Worm (Caenorhabditis elegans) whole organism, mixed stage, embryonic: Measurements from ENCODE around the gene B0513.4.

Source experiments
- M03D4.4 ChIP-seq: sonication (generic microtip); optimal IDR thresholded peaks from 2 replicates; lab custom pipeline; 2017; ENCODE audit warnings: mild to moderate bottlenecking, missing genetic modification characterization, missing compliant biosample characterization
- bed-3 ChIP-seq: fragments of 200-800 bp; sonication (Bioruptor generic); optimal IDR thresholded peaks from 3 replicates; lab custom pipeline; 2018; ENCODE audit warnings: mild to moderate bottlenecking, missing genetic modification characterization, moderate library complexity, missing compliant biosample characterization
- blmp-1 ChIP-seq: fragments of 150-350 bp; optimal IDR thresholded peaks from 2 replicates; lab custom pipeline; 2014; ENCODE audit warnings: missing biosample characterization, missing genetic modification characterization
- ceh-39 ChIP-seq: fragments of 150-350 bp; optimal IDR thresholded peaks from 2 replicates; lab custom pipeline; 2014; ENCODE audit warnings: missing biosample characterization, missing genetic modification characterization
- ceh-43 ChIP-seq: fragments of 200-800 bp; sonication (Bioruptor generic); optimal IDR thresholded peaks from 2 replicates; lab custom pipeline; 2018; ENCODE audit warnings: mild to moderate bottlenecking, missing genetic modification characterization, moderate library complexity, missing compliant biosample characterization
- ces-1 ChIP-seq: fragments of 150-350 bp; optimal IDR thresholded peaks from 2 replicates; lab custom pipeline; 2014; ENCODE audit warnings: missing biosample characterization, missing genetic modification reagents, missing genetic modification characterization
- cnd-1 ChIP-seq: fragments of 200-800 bp; sonication (Bioruptor generic); optimal IDR thresholded peaks from 2 replicates; lab custom pipeline; 2018; ENCODE audit warnings: mild to moderate bottlenecking, missing genetic modification characterization, missing compliant biosample characterization
- drap-1 ChIP-seq: fragments of 200-800 bp; sonication (Bioruptor generic); optimal IDR thresholded peaks from 3 replicates; lab custom pipeline; 2018; ENCODE audit warnings: mild to moderate bottlenecking, missing genetic modification characterization, missing compliant biosample characterization
- elt-1 ChIP-seq: sonication (generic microtip); optimal IDR thresholded peaks from 2 replicates; lab custom pipeline; 2017; ENCODE audit warnings: missing genetic modification characterization, mild to moderate bottlenecking, missing compliant biosample characterization, antibody characterized with exemption, moderate library complexity, borderline replicate concordance; ENCODE audit not compliant: insufficient read depth
- elt-3 ChIP-seq: fragments of 150-350 bp; optimal IDR thresholded peaks from 2 replicates; lab custom pipeline; 2014; ENCODE audit warnings: missing biosample characterization, missing genetic modification characterization
- ham-2 ChIP-seq: fragments of 200-800 bp; sonication (Bioruptor generic); optimal IDR thresholded peaks from 2 replicates; lab custom pipeline; 2018; ENCODE audit warnings: mild to moderate bottlenecking, missing genetic modification characterization, missing compliant biosample characterization
- hlh-1 ChIP-seq: fragments of 150-350 bp; optimal IDR thresholded peaks from 2 replicates; lab custom pipeline; 2014; ENCODE audit warnings: missing biosample characterization, missing genetic modification reagents, missing genetic modification characterization
- lin-13 ChIP-seq: fragments of 150-350 bp; optimal IDR thresholded peaks from 2 replicates; lab custom pipeline; 2014; ENCODE audit warnings: missing biosample characterization, missing genetic modification characterization
- lsy-2 ChIP-seq: fragments of 150-350 bp; optimal IDR thresholded peaks from 2 replicates; lab custom pipeline; 2014; ENCODE audit warnings: missing biosample characterization, missing genetic modification characterization
- mab-5 ChIP-seq: fragments of 150-350 bp; optimal IDR thresholded peaks from 2 replicates; lab custom pipeline; 2014; ENCODE audit warnings: missing biosample characterization, missing genetic modification characterization
- mep-1 ChIP-seq: fragments of 150-350 bp; optimal IDR thresholded peaks from 2 replicates; lab custom pipeline; 2017; ENCODE audit warnings: missing biosample characterization, missing genetic modification reagents, missing genetic modification characterization, inconsistent platforms
- mls-2 ChIP-seq: sonication (generic microtip); optimal IDR thresholded peaks from 2 replicates; lab custom pipeline; 2016; ENCODE audit warnings: mild to moderate bottlenecking, missing genetic modification characterization, moderate library complexity, missing compliant biosample characterization
- nhr-12 ChIP-seq: fragments of 150-350 bp; optimal IDR thresholded peaks from 2 replicates; lab custom pipeline; 2014; ENCODE audit warnings: missing biosample characterization, missing genetic modification characterization
- nhr-2 ChIP-seq: fragments of 150-350 bp; optimal IDR thresholded peaks from 2 replicates; lab custom pipeline; 2014; ENCODE audit warnings: missing biosample characterization, missing genetic modification characterization
- nhr-237 ChIP-seq: fragments of 150-350 bp; optimal IDR thresholded peaks from 2 replicates; lab custom pipeline; 2014; ENCODE audit warnings: missing biosample characterization, missing genetic modification characterization
- nhr-28 ChIP-seq: fragments of 150-350 bp; optimal IDR thresholded peaks from 2 replicates; lab custom pipeline; 2014; ENCODE audit warnings: missing biosample characterization, missing genetic modification characterization
- nhr-76 ChIP-seq: sonication (generic microtip); optimal IDR thresholded peaks from 2 replicates; lab custom pipeline; 2017; ENCODE audit warnings: missing biosample characterization, missing genetic modification characterization
- pha-4 ChIP-seq: fragments of 150-350 bp; optimal IDR thresholded peaks from 2 replicates; lab custom pipeline; 2018; ENCODE audit warnings: missing biosample characterization, missing genetic modification reagents, missing genetic modification characterization
- snpc-4 ChIP-seq: fragments of 150-350 bp; optimal IDR thresholded peaks from 2 replicates; lab custom pipeline; 2014; ENCODE audit warnings: missing biosample characterization, missing genetic modification characterization
- sptf-1 ChIP-seq: sonication (generic microtip); optimal IDR thresholded peaks from 2 replicates; lab custom pipeline; 2017; ENCODE audit warnings: mild to moderate bottlenecking, missing genetic modification characterization, moderate library complexity, missing compliant biosample characterization
- tbx-8 ChIP-seq: fragments of 200-800 bp; sonication (Bioruptor generic); optimal IDR thresholded peaks from 2 replicates; lab custom pipeline; 2018; ENCODE audit warnings: mild to moderate bottlenecking, missing genetic modification characterization, moderate library complexity, missing compliant biosample characterization
- unc-120 ChIP-seq: sonication (generic microtip); optimal IDR thresholded peaks from 2 replicates; lab custom pipeline; 2017; ENCODE audit warnings: missing genetic modification characterization, missing compliant biosample characterization; ENCODE audit not compliant: poor library complexity, severe bottlenecking
- unc-62 ChIP-seq: fragments of 150-350 bp; optimal IDR thresholded peaks from 2 replicates; lab custom pipeline; 2014; ENCODE audit warnings: missing biosample characterization, missing genetic modification reagents, missing genetic modification characterization
- zip-8 ChIP-seq: fragments of 150-350 bp; optimal IDR thresholded peaks from 2 replicates; lab custom pipeline; 2014; ENCODE audit warnings: missing biosample characterization, missing genetic modification characterization
- ztf-11 ChIP-seq: fragments of 150-350 bp; optimal IDR thresholded peaks from 2 replicates; lab custom pipeline; 2014; ENCODE audit warnings: missing biosample characterization, missing genetic modification characterization

B0513.4 gene

ce11 chrIV:13865172-13865571 lies 14.8 kb upstream of the B0513.4 start, which contains the start of gene vamp-8:
Gene vamp-8 (minus strand): TSS chrIV:13865196.
- no peak for TF ChIP-seq nhr-12 (tag; lab: Kevin White, UChicago)
- TF ChIP-seq pha-4 (tag; lab: Kevin White, UChicago): peak; percentile 52
- TF ChIP-seq, all 35 proteins: peak for 1

- TF ChIP-seq unc-62 (GFP tag; lab: Kevin White, UChicago) (no peak), nhr-2 (tag; lab: Kevin White, UChicago) (no peak), unc-120 (tag; lab: Kevin White, UChicago) (no peak), zip-8 (tag; lab: Kevin White, UChicago) (no peak), elt-1 (no peak), elt-3 (tag; lab: Kevin White, UChicago) (no peak), nhr-12 (tag; lab: Kevin White, UChicago) (no peak), hlh-1 (tag; lab: Kevin White, UChicago) (no peak)
These were observed 13.2 kb upstream of the B0513.4 start, which contains the start of gene B0513.90 for ce11 chrIV:13866754-13867153. Gene B0513.90 (plus strand): TSS chrIV:13867054.

DNA sequence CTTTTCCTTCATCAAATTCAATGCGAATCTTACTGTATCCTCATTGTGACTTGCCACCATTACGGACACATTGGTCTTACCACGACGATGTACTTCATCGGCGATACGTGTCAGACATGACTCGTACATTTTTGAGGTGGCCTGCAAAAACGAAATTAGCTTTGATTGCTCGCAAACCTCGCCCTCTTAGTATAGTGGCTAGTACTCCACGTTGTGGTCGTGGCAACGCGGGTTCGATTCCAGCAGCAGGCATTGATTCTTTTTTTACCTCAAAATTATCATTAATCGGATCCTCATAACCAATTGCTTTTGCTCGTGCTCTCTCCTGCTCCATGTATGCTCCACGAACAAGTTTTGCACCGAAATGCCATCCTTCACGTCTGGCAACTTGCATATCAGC lies 9.9 kb upstream of the B0513.4 start:
- TF ChIP-seq drap-1 (GFP tag; lab: Kevin White, UChicago) (no peak), nhr-76 (tag; lab: Kevin White, UChicago) (no peak), nhr-2 (tag; lab: Kevin White, UChicago) (no peak), ztf-11 (tag; lab: Kevin White, UChicago) (no peak), ces-1 (GFP tag; lab: Kevin White, UChicago) (no peak), hlh-1 (tag; lab: Kevin White, UChicago) (no peak), elt-1 (no peak), sptf-1 (no peak), snpc-4 (no peak), nhr-12 (tag; lab: Kevin White, UChicago) (no peak), mls-2 (tag; lab: Kevin White, UChicago) (no peak), zip-8 (tag; lab: Kevin White, UChicago) (no peak), lin-13 (tag; lab: Kevin White, UChicago) (no peak)
- TF ChIP-seq, all 35 proteins: peak for 0

DNA sequence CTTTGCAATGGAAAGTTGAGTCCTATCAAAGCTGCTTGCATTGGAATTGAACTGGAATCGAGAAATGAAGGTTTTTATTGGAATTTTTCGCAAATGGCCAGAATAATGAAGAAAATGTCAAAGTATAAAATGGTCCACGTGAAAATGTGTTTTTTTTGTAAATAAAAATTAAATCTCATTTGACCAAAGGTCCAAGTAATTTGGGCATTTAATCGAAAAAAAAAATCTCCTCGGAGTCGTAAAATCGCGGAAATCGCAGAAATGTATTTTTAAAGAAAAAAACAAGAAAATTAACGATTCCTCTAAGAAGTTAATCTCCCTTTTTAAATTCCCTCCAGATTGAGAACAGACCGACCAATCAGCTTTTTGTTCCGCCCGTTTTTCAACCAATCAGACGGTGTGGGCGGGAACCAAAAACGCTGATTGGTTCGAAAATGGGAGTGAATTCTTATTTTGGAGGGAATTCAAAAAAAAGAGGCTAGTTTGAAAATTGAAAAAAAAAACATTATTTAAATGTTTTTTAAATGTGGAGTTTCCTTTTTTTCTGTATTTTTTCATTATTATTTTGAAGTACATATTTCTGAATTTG lies 3.3 kb upstream of the B0513.4 start, which contains the start of gene prdh-1:
Gene prdh-1 (minus strand): TSS at position 51 of the 589 bp plus-strand sequence.
- TF ChIP-seq elt-1 (no peak), ceh-39 (no peak), ces-1 (GFP tag; lab: Kevin White, UChicago) (no peak), hlh-1 (tag; lab: Kevin White, UChicago) (no peak), lin-13 (tag; lab: Kevin White, UChicago) (no peak), zip-8 (tag; lab: Kevin White, UChicago) (no peak), tbx-8 (no peak), cnd-1 (tag; lab: Kevin White, UChicago) (no peak), ham-2 (GFP tag; lab: Kevin White, UChicago) (no peak), nhr-2 (tag; lab: Kevin White, UChicago) (no peak), drap-1 (GFP tag; lab: Kevin White, UChicago) (no peak)

ce11 chrIV:13877707-13878106 lies 2.2 kb upstream of the B0513.4 start:
- TF ChIP-seq lsy-2 (tag; lab: Kevin White, UChicago): no peak
- TF ChIP-seq ces-1 (GFP tag; lab: Kevin White, UChicago): peak; percentile 57
- no peak for TF ChIP-seq ham-2 (GFP tag; lab: Kevin White, UChicago)
- no peak for TF ChIP-seq bed-3
- TF ChIP-seq nhr-12 (tag; lab: Kevin White, UChicago): no peak
- peak; percentile 15 for TF ChIP-seq hlh-1 (tag; lab: Kevin White, UChicago)
- TF ChIP-seq nhr-28 (tag; lab: Kevin White, UChicago): no peak
- no peak for TF ChIP-seq tbx-8

DNA sequence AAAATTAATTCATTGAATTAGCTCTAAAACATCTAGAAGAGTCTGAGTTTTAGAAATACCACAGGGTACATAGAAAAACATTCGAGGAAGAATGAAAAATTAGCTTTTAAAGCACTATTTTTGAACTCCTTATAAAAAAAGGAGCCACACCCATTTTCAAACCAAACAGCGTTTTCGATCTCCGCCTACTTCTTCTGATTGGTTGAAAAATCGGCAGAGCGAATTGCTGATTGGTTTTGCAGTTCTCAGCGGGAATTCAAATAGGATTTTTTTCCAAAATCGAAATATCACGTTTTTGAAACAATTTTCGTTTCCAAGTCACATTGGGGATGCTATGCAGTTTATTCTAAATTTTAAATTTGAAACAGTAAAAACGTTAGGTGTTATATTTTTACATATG lies 1.8 kb upstream of the B0513.4 start:
- TF ChIP-seq mep-1 (tag; lab: Kevin White, UChicago) (no peak), mab-5 (tag; lab: Kevin White, UChicago) (no peak), nhr-237 (tag; lab: Kevin White, UChicago) (no peak), M03D4.4 (tag; lab: Kevin White, UChicago) (no peak), nhr-28 (tag; lab: Kevin White, UChicago) (no peak), ceh-43 (GFP tag; lab: Kevin White, UChicago) (no peak), elt-3 (tag; lab: Kevin White, UChicago) (no peak), ceh-39 (no peak), ztf-11 (tag; lab: Kevin White, UChicago) (no peak), lsy-2 (tag; lab: Kevin White, UChicago) (no peak), ham-2 (GFP tag; lab: Kevin White, UChicago) (no peak), blmp-1 (tag; lab: Kevin White, UChicago) (no peak), elt-1 (no peak)
